Worm (Caenorhabditis elegans): ENCODE data around the gene nspc-13.
"Not testable (repeated sequence)": the region's sequence is repeated elsewhere in the genome, so short reads cannot be mapped to it uniquely, and the experiment has no call there.

The nspc-13 gene

ce11 chrX:12357127-12357526, at the start of gene nspc-13:
Gene nspc-13, plus strand, starts transcription at chrX:12357427.
- TF ChIP-seq skn-1 (tag; optimal IDR thresholded peaks at IDR 0.05): no peak
- no peak for TF ChIP-seq tbx-2 (tag; optimal IDR thresholded peaks at IDR 0.05)
- no peak for TF ChIP-seq fkh-10 (GFP tag; optimal IDR thresholded peaks at IDR 0.05)
- no peak for TF ChIP-seq ceh-9 (tag; optimal IDR thresholded peaks at IDR 0.05)
- TF ChIP-seq nhr-23 (tag; optimal IDR thresholded peaks at IDR 0.05): no peak
- no peak for TF ChIP-seq ztf-4 (tag; optimal IDR thresholded peaks at IDR 0.05)
- no peak for TF ChIP-seq unc-39 (tag; optimal IDR thresholded peaks at IDR 0.05)
- no peak for TF ChIP-seq ZK546.5 (tag; optimal IDR thresholded peaks at IDR 0.05)
- TF ChIP-seq nhr-43 (tag; optimal IDR thresholded peaks at IDR 0.05; ENCODE audit: poor library complexity, severe bottlenecking): no peak
- no peak for TF ChIP-seq unc-62 (GFP tag; optimal IDR thresholded peaks at IDR 0.05)
- TF ChIP-seq lin-39 (tag; optimal IDR thresholded peaks at IDR 0.05): no peak
- no peak for TF ChIP-seq pha-4 (tag; optimal IDR thresholded peaks at IDR 0.05)
- no peak for TF ChIP-seq ama-1 (optimal IDR thresholded peaks at IDR 0.05)
- TF ChIP-seq hmg-11 (tag; optimal IDR thresholded peaks at IDR 0.05): no peak
- TF ChIP-seq elt-3 (tag; optimal IDR thresholded peaks at IDR 0.05): no peak
- no peak for TF ChIP-seq lin-15B (tag; optimal IDR thresholded peaks at IDR 0.05)
- no peak for TF ChIP-seq daf-12 (tag; optimal IDR thresholded peaks at IDR 0.05)

- not testable (repeated sequence) for TF ChIP-seq nhr-43 (tag; optimal IDR thresholded peaks at IDR 0.05; ENCODE audit: poor library complexity, severe bottlenecking); unc-62 (GFP tag; optimal IDR thresholded peaks at IDR 0.05); elt-2 (tag; optimal IDR thresholded peaks at IDR 0.05)
These were observed 49.2 kb upstream of the nspc-13 start, which contains the start of gene F17A2.16 for ce11 chrX:12308045-12308499. Gene F17A2.16, plus strand, starts transcription at chrX:12308449.

DNA sequence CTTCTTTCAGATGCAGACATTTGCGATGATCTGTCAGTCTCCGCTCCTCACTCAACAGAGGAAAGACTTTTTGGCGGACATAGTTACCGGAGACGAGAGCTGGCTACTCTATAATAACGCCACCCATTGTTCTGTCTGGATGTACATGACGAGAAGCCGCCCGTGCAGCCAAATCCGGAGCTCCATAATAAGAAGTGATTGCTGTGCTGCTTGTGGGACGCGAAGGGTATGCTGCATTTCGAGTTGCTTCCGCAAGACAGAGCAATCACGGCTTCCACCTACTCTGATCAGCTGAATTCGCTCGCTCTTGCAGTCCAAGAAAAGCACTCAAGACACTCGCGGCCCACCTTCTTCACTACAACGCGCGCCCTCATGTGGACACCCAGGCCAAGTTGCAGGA, 43.4 kb upstream of the nspc-13 start:
- TF ChIP-seq ceh-9 (tag; optimal IDR thresholded peaks at IDR 0.05) (no peak), mml-1 (tag; optimal IDR thresholded peaks at IDR 0.05) (no peak), elt-1 (tag; optimal IDR thresholded peaks at IDR 0.05) (no peak), elt-2 (tag; optimal IDR thresholded peaks at IDR 0.05) (no peak), skn-1 (tag; optimal IDR thresholded peaks at IDR 0.05) (no peak), nhr-77 (tag; optimal IDR thresholded peaks at IDR 0.05) (no peak), ceh-28 (tag; optimal IDR thresholded peaks at IDR 0.05) (no peak)

DNA sequence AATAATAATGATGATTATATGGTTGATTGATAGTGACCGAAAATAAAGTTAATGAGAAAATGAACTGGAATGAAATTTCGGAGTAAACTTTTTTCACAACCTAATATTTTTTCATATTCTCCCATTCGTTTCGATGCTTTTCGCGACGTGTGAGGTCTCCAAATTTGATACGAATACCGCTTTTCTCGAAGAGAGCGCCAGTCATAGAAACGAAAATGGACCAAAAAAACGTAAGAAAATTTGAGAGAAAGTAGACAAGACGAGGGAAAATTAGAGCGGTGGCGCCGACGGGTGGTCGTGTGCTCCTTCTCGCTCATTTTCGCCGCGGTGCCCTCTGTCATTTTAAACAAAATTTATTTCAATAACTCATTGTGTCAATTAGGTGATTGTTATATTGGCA, 42.8 kb upstream of the nspc-13 start:
- TF ChIP-seq ama-1 (optimal IDR thresholded peaks at IDR 0.05) (no peak), ztf-4 (tag; optimal IDR thresholded peaks at IDR 0.05) (no peak), tbx-2 (tag; optimal IDR thresholded peaks at IDR 0.05) (no peak), ceh-16 (tag; optimal IDR thresholded peaks at IDR 0.05) (no peak), jun-1 (tag; optimal IDR thresholded peaks at IDR 0.05) (no peak), skn-1 (tag; optimal IDR thresholded peaks at IDR 0.05) (no peak), fos-1 (tag; optimal IDR thresholded peaks at IDR 0.05) (no peak), daf-12 (tag; optimal IDR thresholded peaks at IDR 0.05) (no peak), ceh-28 (tag; optimal IDR thresholded peaks at IDR 0.05) (no peak), snpc-4 (tag; optimal IDR thresholded peaks at IDR 0.05) (no peak), egl-5 (tag; optimal IDR thresholded peaks at IDR 0.05) (no peak), nhr-23 (tag; optimal IDR thresholded peaks at IDR 0.05) (no peak), pha-4 (tag; optimal IDR thresholded peaks at IDR 0.05) (no peak), fkh-2 (tag; optimal IDR thresholded peaks at IDR 0.05) (no peak), nhr-67 (tag; optimal IDR thresholded peaks at IDR 0.05) (no peak), ZK546.5 (tag; optimal IDR thresholded peaks at IDR 0.05) (no peak), ceh-9 (tag; optimal IDR thresholded peaks at IDR 0.05) (no peak), lin-15B (tag; optimal IDR thresholded peaks at IDR 0.05) (no peak), nhr-76 (tag; optimal IDR thresholded peaks at IDR 0.05) (no peak), eor-1 (tag; optimal IDR thresholded peaks at IDR 0.05) (no peak)

- TF ChIP-seq zag-1 (tag; optimal IDR thresholded peaks at IDR 0.05): no peak
- TF ChIP-seq egl-27 (tag; optimal IDR thresholded peaks at IDR 0.05): no peak
- no peak for TF ChIP-seq unc-39 (tag; optimal IDR thresholded peaks at IDR 0.05)
- no peak for TF ChIP-seq hmg-11 (tag; optimal IDR thresholded peaks at IDR 0.05)
- TF ChIP-seq lin-15B (tag; optimal IDR thresholded peaks at IDR 0.05): no peak
- TF ChIP-seq egl-5 (tag; optimal IDR thresholded peaks at IDR 0.05): no peak
- TF ChIP-seq pha-4 (tag; optimal IDR thresholded peaks at IDR 0.05): no peak
- no peak for TF ChIP-seq nhr-67 (tag; optimal IDR thresholded peaks at IDR 0.05)
- TF ChIP-seq mdl-1 (tag; optimal IDR thresholded peaks at IDR 0.05): no peak
- no peak for TF ChIP-seq ztf-4 (tag; optimal IDR thresholded peaks at IDR 0.05)
These were observed 42.0 kb upstream of the nspc-13 start, which contains the start of gene xtr-2 for ce11 chrX:12315268-12315667. Gene xtr-2, plus strand, starts transcription at chrX:12315568.
